Fruit fly (Drosophila melanogaster): ENCODE results near the gene CtsB.
A peak's percentile ranks its signal among the peaks of the same experiment; 100 is the strongest.

dm6 chrX:13815526-13816173, 33.7 kb upstream of the CtsB start:
- TF ChIP-seq caup (GFP tag; optimal IDR thresholded peaks at IDR 0.05; ENCODE audit: severe bottlenecking) (peak; percentile 26), zen2 (GFP tag; IDR thresholded peaks at IDR 0.05; ENCODE audit: partially characterized antibody) (no peak), Ada2b (GFP tag; IDR thresholded peaks at IDR 0.05) (peak; percentile 36), dati (GFP tag; IDR thresholded peaks at IDR 0.05) (no peak), fru (optimal IDR thresholded peaks at IDR 0.05) (no peak), sd (tag; optimal IDR thresholded peaks at IDR 0.05) (peak; percentile 47), lab (GFP tag; optimal IDR thresholded peaks at IDR 0.05) (peak; percentile 73), HLH3B (GFP tag; IDR thresholded peaks at IDR 0.05) (no peak), Gsc (GFP tag; IDR thresholded peaks at IDR 0.05) (peak; percentile 10; the same call in 1 of the 2 replicates), CTCF (GFP tag; optimal IDR thresholded peaks at IDR 0.05) (no peak), crol (GFP tag; IDR thresholded peaks at IDR 0.05) (peak; percentile 75), CG17359 (tag; optimal IDR thresholded peaks at IDR 0.05) (peak; percentile 55), pita (GFP tag; optimal IDR thresholded peaks at IDR 0.05) (no peak), CG43689 (GFP tag; IDR thresholded peaks at IDR 0.05) (no peak)
